Worm (Caenorhabditis elegans): ENCODE data around the gene mtm-9.
A peak's percentile ranks its signal among the peaks of the same experiment; 100 is the strongest.

mtm-9 gene

DNA sequence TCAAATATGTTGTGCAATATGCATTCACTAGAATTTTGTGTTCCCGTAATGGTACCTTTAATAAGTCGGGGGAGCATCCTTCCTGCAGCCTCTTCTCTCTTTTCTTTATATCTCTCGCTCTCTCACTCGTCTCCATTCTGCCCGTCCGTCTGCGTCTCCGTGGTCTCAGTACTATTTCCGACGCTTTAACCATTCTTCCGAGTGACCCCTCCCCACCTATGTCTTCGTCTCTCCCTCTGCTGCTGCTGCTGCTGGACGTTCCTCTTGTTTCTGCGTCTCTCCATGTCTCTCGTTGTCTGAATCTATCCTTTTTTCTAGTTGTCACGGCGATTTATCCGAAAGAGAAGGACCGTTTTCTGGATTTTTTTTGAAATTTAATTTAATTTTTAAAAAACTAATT, 39.5 kb upstream of the mtm-9 start (continued):
- TF ChIP-seq lir-3 (tag; optimal IDR thresholded peaks at IDR 0.05) = no peak
- TF ChIP-seq mep-1 (tag; optimal IDR thresholded peaks at IDR 0.05) = peak; percentile 70

DNA sequence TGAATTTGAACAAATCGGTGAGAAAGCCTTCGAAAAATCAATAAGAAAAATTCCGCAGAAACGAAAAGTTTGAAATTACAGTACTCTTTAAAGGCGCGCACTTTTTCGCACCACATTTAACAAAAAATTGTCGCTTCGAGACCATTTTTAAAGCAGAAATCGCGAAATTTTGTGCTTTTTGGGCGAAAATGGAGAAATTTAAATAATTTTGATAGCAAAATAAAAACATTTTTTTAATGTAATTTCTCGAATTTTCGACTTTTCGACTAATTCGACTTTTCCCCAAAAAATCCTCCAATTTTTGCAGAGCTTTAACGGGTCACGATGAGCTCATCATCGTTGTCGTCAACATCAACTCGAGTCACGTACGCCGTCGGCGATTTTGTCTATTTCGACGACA, 38.7 kb upstream of the mtm-9 start, which contains the start of gene lin-40:
Gene lin-40, plus strand, starts transcription at position 301 of the 400 bp plus-strand sequence.
- TF ChIP-seq R02D3.7 (tag; optimal IDR thresholded peaks at IDR 0.05) (no peak), ZK546.5 (tag; optimal IDR thresholded peaks at IDR 0.05) (no peak), ZK337.2 (GFP tag; IDR thresholded peaks at IDR 0.05) (no peak), nhr-25 (tag; optimal IDR thresholded peaks at IDR 0.05; ENCODE audit: borderline replicate concordance, insufficient read depth) (no peak), fos-1 (tag; optimal IDR thresholded peaks at IDR 0.05) (no peak), ceh-44 (GFP tag; IDR thresholded peaks at IDR 0.05) (no peak), nhr-42 (GFP tag; IDR thresholded peaks at IDR 0.05) (no peak), sdz-12 (GFP tag; optimal IDR thresholded peaks at IDR 0.05) (no peak), egl-43 (GFP tag; IDR thresholded peaks at IDR 0.05) (no peak), ztf-7 (tag; optimal IDR thresholded peaks at IDR 0.05) (no peak), T20F7.1 (GFP tag; optimal IDR thresholded peaks at IDR 0.05) (no peak), dmd-6 (GFP tag; IDR thresholded peaks at IDR 0.05) (no peak), zfp-3 (GFP tag; conservative IDR thresholded peaks at IDR 0.05) (no peak), hlh-11 (tag; optimal IDR thresholded peaks at IDR 0.05) (no peak)

DNA sequence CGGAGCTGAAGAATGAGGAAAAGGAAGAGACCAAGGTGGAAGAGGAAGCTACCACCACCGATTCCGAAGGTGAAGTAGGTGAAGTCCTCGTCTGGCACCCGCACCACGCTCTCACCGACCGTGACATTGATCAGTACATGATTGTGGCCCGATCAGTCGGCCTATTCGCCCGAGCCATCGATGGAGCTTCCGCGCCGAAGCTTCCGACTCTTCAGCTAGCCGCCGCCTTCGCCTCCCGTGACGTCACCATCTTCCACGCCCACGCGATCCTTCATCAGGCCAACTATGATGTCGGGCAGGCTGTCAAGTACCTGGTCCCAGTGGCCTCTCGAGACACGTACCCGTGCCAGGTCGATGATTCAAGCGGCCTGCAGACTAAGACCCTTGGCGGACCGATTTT, 37.2 kb upstream of the mtm-9 start:
- TF ChIP-seq dve-1 (tag; optimal IDR thresholded peaks at IDR 0.05; ENCODE audit: insufficient read depth) (no peak), mxl-2 (GFP tag; conservative IDR thresholded peaks at IDR 0.05) (no peak), nhr-48 (tag; optimal IDR thresholded peaks at IDR 0.05) (no peak), ztf-11 (tag; optimal IDR thresholded peaks at IDR 0.05) (no peak), F49E8.2 (tag; optimal IDR thresholded peaks at IDR 0.05; ENCODE audit: borderline replicate concordance) (no peak), aha-1 (tag) (peak; percentile 70), cey-2 (tag; optimal IDR thresholded peaks at IDR 0.05; ENCODE audit: borderline replicate concordance, insufficient read depth) (no peak), set-16 (GFP tag; IDR thresholded peaks at IDR 0.05) (peak; percentile 83)

DNA sequence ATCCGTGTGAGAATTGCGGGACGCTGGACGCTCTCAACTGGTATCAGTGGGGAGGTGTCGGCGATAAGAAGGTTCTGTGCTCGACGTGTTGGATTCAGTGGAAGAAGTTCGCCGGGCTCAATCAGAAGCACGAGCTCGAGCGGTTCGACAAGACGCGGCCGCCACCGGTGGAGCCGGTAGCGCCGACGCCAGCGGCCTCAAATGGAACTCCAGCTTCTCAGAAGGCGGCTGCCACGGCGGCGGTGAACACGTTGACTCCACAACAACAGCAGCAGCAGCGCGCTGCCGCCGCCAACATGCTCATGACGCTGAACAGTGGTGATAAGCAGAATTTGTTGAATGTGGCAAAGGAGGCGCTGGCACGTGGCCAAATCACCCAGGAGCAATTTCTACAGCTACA, 36.5 kb upstream of the mtm-9 start:
- TF ChIP-seq nhr-11 (tag; optimal IDR thresholded peaks at IDR 0.05) (no peak), dmd-8 (GFP tag; IDR thresholded peaks at IDR 0.05) (no peak), ztf-11 (tag; optimal IDR thresholded peaks at IDR 0.05) (no peak), set-16 (GFP tag; IDR thresholded peaks at IDR 0.05) (peak; percentile 95), ama-1 (optimal IDR thresholded peaks at IDR 0.05) (no peak), saeg-2 (GFP tag; IDR thresholded peaks at IDR 0.05) (0 out of 2 replicates have a peak, but pooled peaks have one; percentile 11), D1046.2 (GFP tag; IDR thresholded peaks at IDR 0.05) (0 out of 2 replicates have a peak, but pooled peaks have one; percentile 15), Y75B8A.6 (GFP tag; IDR thresholded peaks at IDR 0.05) (no peak)

DNA sequence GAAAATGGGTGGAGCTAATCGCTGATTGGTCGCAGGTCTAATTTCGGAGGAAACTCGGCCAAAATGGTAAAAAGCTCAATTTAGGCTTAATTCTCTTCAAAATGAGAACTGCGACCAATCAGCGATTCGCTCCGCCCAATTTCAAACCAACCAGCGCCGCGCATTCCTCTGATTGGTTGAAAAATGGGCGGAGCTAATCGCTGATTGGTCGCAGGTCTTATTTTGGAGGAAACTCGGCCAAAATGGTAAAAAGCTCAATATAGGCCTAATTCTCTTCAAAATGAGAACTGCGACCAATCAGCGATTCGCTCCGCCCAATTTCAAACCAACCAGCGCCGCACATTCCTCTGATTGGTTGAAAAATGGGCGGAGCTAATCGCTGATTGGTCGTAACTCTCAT, 35.8 kb upstream of the mtm-9 start:
- 0 out of 2 replicates have a peak, but pooled peaks have one; percentile 23 for TF ChIP-seq D1046.2 (GFP tag; IDR thresholded peaks at IDR 0.05)

DNA sequence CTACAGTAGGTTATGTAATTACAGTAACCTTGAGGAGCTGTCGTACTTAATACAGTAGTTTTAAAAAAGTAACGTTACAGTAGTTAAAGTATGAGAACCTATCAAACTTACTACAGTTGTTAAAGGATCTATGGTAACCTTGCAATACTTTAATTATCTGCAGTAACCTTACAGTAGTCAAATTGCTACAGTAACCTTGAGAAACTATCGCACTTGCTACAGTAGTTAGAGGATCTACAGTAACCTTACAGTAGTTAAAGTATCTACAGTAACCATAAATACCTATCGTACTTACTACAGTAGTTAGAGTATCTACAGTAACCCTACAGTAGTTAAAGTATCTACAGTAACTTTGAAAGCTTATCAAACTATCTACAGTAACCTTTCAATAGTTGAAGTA, 31.8 kb upstream of the mtm-9 start:
- TF ChIP-seq lin-39 (tag; optimal IDR thresholded peaks at IDR 0.05) = no peak
- TF ChIP-seq daf-19 (GFP tag; conservative IDR thresholded peaks at IDR 0.05) = no peak
- TF ChIP-seq F44E2.7 (GFP tag; IDR thresholded peaks at IDR 0.05) = no peak
- TF ChIP-seq unc-62 (GFP tag; optimal IDR thresholded peaks at IDR 0.05 in 1 of 2) = peak in 1 of 2 experiments; percentile 91
- no peak for TF ChIP-seq unc-62 (tag; optimal IDR thresholded peaks at IDR 0.05)
- no peak for TF ChIP-seq nhr-41 (GFP tag; IDR thresholded peaks at IDR 0.05)
- TF ChIP-seq nhr-48 (tag; optimal IDR thresholded peaks at IDR 0.05) = no peak
- no peak for TF ChIP-seq attf-4 (tag; optimal IDR thresholded peaks at IDR 0.05)
- 0 out of 2 replicates have a peak, but pooled peaks have one; percentile 3 for TF ChIP-seq lin-38 (GFP tag; IDR thresholded peaks at IDR 0.05)
- TF ChIP-seq daf-12 (tag; optimal IDR thresholded peaks at IDR 0.05) = no peak
